Worm (Caenorhabditis elegans) whole organism, L1 larva: Measurements from ENCODE around the gene rle-1.

ENCODE experiments used
- C16A3.4 ChIP-seq: fragments of 150-350 bp; optimal IDR thresholded peaks from 2 replicates; lab custom pipeline; 2014; ENCODE audit warnings: missing biosample characterization, missing genetic modification characterization
- alr-1 ChIP-seq: fragments of 200-800 bp; sonication (Bioruptor generic); optimal IDR thresholded peaks from 2 replicates; lab custom pipeline; 2018; ENCODE audit warnings: borderline replicate concordance, mild to moderate bottlenecking, missing genetic modification characterization, missing compliant biosample characterization
- aly-2 ChIP-seq: fragments of 150-350 bp; optimal IDR thresholded peaks from 2 replicates; lab custom pipeline; 2014; ENCODE audit warnings: missing biosample characterization, missing genetic modification characterization
- ama-1 ChIP-seq: fragments of 150-350 bp; optimal IDR thresholded peaks from 2 replicates; lab custom pipeline; 2014
- blmp-1 ChIP-seq: fragments of 150-350 bp; optimal IDR thresholded peaks from 2 replicates; lab custom pipeline; 2014; ENCODE audit warnings: missing biosample characterization, missing genetic modification characterization
- ces-1 ChIP-seq: fragments of 150-350 bp; optimal IDR thresholded peaks from 2 replicates; lab custom pipeline; 2014; ENCODE audit warnings: missing biosample characterization, missing genetic modification reagents, missing genetic modification characterization
- dsc-1 ChIP-seq: sonication (generic microtip); optimal IDR thresholded peaks from 2 replicates; lab custom pipeline; 2016; ENCODE audit warnings: mild to moderate bottlenecking, missing genetic modification characterization, missing compliant biosample characterization
- efl-3 ChIP-seq: fragments of 200-800 bp; sonication (Bioruptor generic); optimal IDR thresholded peaks from 2 replicates; lab custom pipeline; 2018; ENCODE audit warnings: mild to moderate bottlenecking, missing genetic modification characterization, missing compliant biosample characterization
- egl-13 ChIP-seq: sonication (generic microtip); optimal IDR thresholded peaks from 2 replicates; lab custom pipeline; 2016; ENCODE audit warnings: missing genotype, missing genetic modification reagents, missing genetic modification characterization, missing compliant biosample characterization
- elt-3 ChIP-seq, 6 experiments: fragments of 150-350 bp in 1 of 6; sonication (generic microtip); optimal IDR thresholded peaks; 2 replicates each; lab custom pipeline; 2017 to 2018; ENCODE audit warnings: missing biosample characterization in 6 of 6, missing genetic modification characterization in 6 of 6, inconsistent platforms in 1 of 6
- ets-5 ChIP-seq: fragments of 200-800 bp; sonication (Bioruptor generic); IDR thresholded peaks from 2 replicates; pipeline ENCODE4 v1.3.6; 2022; ENCODE audit warnings: missing genetic modification characterization, missing compliant biosample characterization
- fkh-4 ChIP-seq: sonication (generic microtip); optimal IDR thresholded peaks from 2 replicates; lab custom pipeline; 2016; ENCODE audit warnings: missing compliant biosample characterization, missing genetic modification characterization, borderline replicate concordance
- fos-1 ChIP-seq: fragments of 150-350 bp; optimal IDR thresholded peaks from 2 replicates; lab custom pipeline; 2014; ENCODE audit warnings: missing biosample characterization, missing genetic modification characterization
- grh-1 ChIP-seq: fragments of 200-800 bp; sonication (Bioruptor generic); IDR thresholded peaks from 2 replicates; pipeline ENCODE4 v1.3.6; 2022; ENCODE audit warnings: missing genetic modification reagents, missing genetic modification characterization, missing compliant biosample characterization
- hlh-4 ChIP-seq: sonication (generic microtip); optimal IDR thresholded peaks from 2 replicates; lab custom pipeline; 2016; ENCODE audit warnings: mild to moderate bottlenecking, missing genetic modification characterization, missing compliant biosample characterization
- hpl-2 ChIP-seq: fragments of 150-350 bp; optimal IDR thresholded peaks from 2 replicates; lab custom pipeline; 2014; ENCODE audit warnings: missing biosample characterization, missing genetic modification reagents, missing genetic modification characterization
- irx-1 ChIP-seq: sonication (generic microtip); optimal IDR thresholded peaks from 2 replicates; lab custom pipeline; 2016; ENCODE audit warnings: missing genetic modification characterization, missing compliant biosample characterization
- lin-14 ChIP-seq: fragments of 200-800 bp; sonication (Bioruptor generic); optimal IDR thresholded peaks from 2 replicates; lab custom pipeline; 2018; ENCODE audit warnings: mild to moderate bottlenecking, missing genetic modification characterization, moderate library complexity, missing compliant biosample characterization
- lin-15B ChIP-seq: fragments of 150-350 bp; sonication (generic microtip); optimal IDR thresholded peaks from 3 replicates; lab custom pipeline; 2014; ENCODE audit warnings: missing biosample characterization, missing genetic modification characterization
- lin-39 ChIP-seq: fragments of 150-350 bp; optimal IDR thresholded peaks from 2 replicates; lab custom pipeline; 2014; ENCODE audit warnings: missing biosample characterization, missing genetic modification reagents, missing genetic modification characterization
- lsy-2 ChIP-seq, 2 experiments: fragments of 150-350 bp; optimal IDR thresholded peaks; 2 replicates each; lab custom pipeline; 2014; ENCODE audit warnings: missing biosample characterization in 2 of 2, missing genetic modification characterization in 2 of 2
- mab-9 ChIP-seq: fragments of 200-800 bp; sonication (Bioruptor generic); IDR thresholded peaks from 2 replicates; pipeline ENCODE4 v1.3.6; 2022; ENCODE audit warnings: missing genetic modification reagents, missing genetic modification characterization, missing compliant biosample characterization
- mef-2 ChIP-seq: fragments of 150-350 bp; optimal IDR thresholded peaks from 2 replicates; lab custom pipeline; 2014; ENCODE audit warnings: missing biosample characterization, missing genetic modification characterization
- nhr-19 ChIP-seq: fragments of 200-800 bp; sonication (Bioruptor generic); conservative IDR thresholded peaks from 2 replicates; pipeline ENCODE4 v1.3.6; 2022; ENCODE audit warnings: missing genetic modification characterization, missing compliant biosample characterization
- nhr-28 ChIP-seq: fragments of 150-350 bp; optimal IDR thresholded peaks from 2 replicates; lab custom pipeline; 2014; ENCODE audit warnings: missing biosample characterization, missing genetic modification characterization
- nhr-47 ChIP-seq: sonication (generic microtip); optimal IDR thresholded peaks from 2 replicates; lab custom pipeline; 2016; ENCODE audit warnings: mild to moderate bottlenecking, missing genetic modification characterization, moderate library complexity, missing compliant biosample characterization
- nhr-76 ChIP-seq: sonication (generic microtip); optimal IDR thresholded peaks from 2 replicates; lab custom pipeline; 2017; ENCODE audit warnings: missing biosample characterization, missing genetic modification characterization
- nhr-85 ChIP-seq: sonication (generic microtip); peaks from one replicate; lab custom pipeline; 2016; ENCODE audit warnings: missing genetic modification characterization, inconsistent platforms, missing compliant biosample characterization
- nhr-90 ChIP-seq: sonication (generic microtip); optimal IDR thresholded peaks from 2 replicates; lab custom pipeline; 2016; ENCODE audit warnings: mild to moderate bottlenecking, missing genetic modification characterization, missing compliant biosample characterization; ENCODE audit not compliant: poor library complexity
- pag-3 ChIP-seq: sonication (generic microtip); optimal IDR thresholded peaks from 2 replicates; lab custom pipeline; 2017; ENCODE audit warnings: missing genetic modification characterization, mild to moderate bottlenecking, missing compliant biosample characterization, antibody characterized with exemption, borderline replicate concordance; ENCODE audit not compliant: insufficient read depth
- pqm-1 ChIP-seq: sonication (generic microtip); optimal IDR thresholded peaks from 3 replicates; lab custom pipeline; 2017; ENCODE audit warnings: missing biosample characterization, missing genetic modification characterization
- skn-1 ChIP-seq: fragments of 150-350 bp; optimal IDR thresholded peaks from 2 replicates; lab custom pipeline; 2014; ENCODE audit warnings: missing biosample characterization, missing genetic modification characterization
- snpc-4 ChIP-seq: fragments of 150-350 bp; optimal IDR thresholded peaks from 2 replicates; lab custom pipeline; 2014; ENCODE audit warnings: missing biosample characterization, missing genetic modification characterization
- snu-23 ChIP-seq: sonication (generic microtip); optimal IDR thresholded peaks from 2 replicates; lab custom pipeline; 2016; ENCODE audit warnings: missing genetic modification characterization, missing compliant biosample characterization
- sox-4 ChIP-seq: sonication (generic microtip); optimal IDR thresholded peaks from 2 replicates; lab custom pipeline; 2016; ENCODE audit warnings: missing genetic modification characterization, missing compliant biosample characterization
- sptf-1 ChIP-seq: fragments of 150-350 bp; optimal IDR thresholded peaks from 2 replicates; lab custom pipeline; 2014; ENCODE audit warnings: missing biosample characterization, missing genetic modification characterization
- sup-37 ChIP-seq: fragments of 200-800 bp; sonication (Bioruptor generic); optimal IDR thresholded peaks from 2 replicates; lab custom pipeline; 2018; ENCODE audit warnings: mild to moderate bottlenecking, missing genetic modification characterization, missing compliant biosample characterization
- swsn-7 ChIP-seq: sonication (generic microtip); optimal IDR thresholded peaks from 2 replicates; lab custom pipeline; 2016; ENCODE audit warnings: missing genetic modification characterization, missing compliant biosample characterization
- tbx-2 ChIP-seq: sonication (generic microtip); optimal IDR thresholded peaks from 2 replicates; lab custom pipeline; 2016; ENCODE audit warnings: missing genetic modification characterization, missing compliant biosample characterization
- tlp-1 ChIP-seq: fragments of 150-350 bp; optimal IDR thresholded peaks from 2 replicates; lab custom pipeline; 2014; ENCODE audit warnings: missing biosample characterization, missing genetic modification characterization
- unc-130 ChIP-seq: fragments of 150-350 bp; optimal IDR thresholded peaks from 2 replicates; lab custom pipeline; 2017; ENCODE audit warnings: missing biosample characterization, missing genetic modification characterization, inconsistent platforms
- unc-86 ChIP-seq: sonication (generic microtip); optimal IDR thresholded peaks from 2 replicates; lab custom pipeline; 2016; ENCODE audit warnings: missing genetic modification characterization, missing compliant biosample characterization
- vab-15 ChIP-seq: sonication (generic microtip); optimal IDR thresholded peaks from 2 replicates; lab custom pipeline; 2017; ENCODE audit warnings: missing genotype, mild to moderate bottlenecking, missing genetic modification characterization, missing compliant biosample characterization
- ztf-4 ChIP-seq: fragments of 150-350 bp; optimal IDR thresholded peaks from 2 replicates; lab custom pipeline; 2014; ENCODE audit warnings: missing biosample characterization, missing genetic modification characterization

Gene rle-1

ce11 chrIII:10985559-10986036, 49.6 kb downstream of the rle-1 start, which contains the start of gene col-93:
col-93 (minus strand) TSS chrIII:10985609.
- TF ChIP-seq fkh-4 (no peak), skn-1 (tag; lab: Kevin White, UChicago) (no peak), ama-1 (lab: Kevin White, UChicago) (no peak), pag-3 (tag; lab: Kevin White, UChicago) (peak; percentile 86), nhr-85 (peak; percentile 79), elt-3 (tag; optimal IDR thresholded peaks at IDR 0.05; lab: Kevin White, UChicago) (peak in 1 of 6 experiments; percentile 28)

- TF ChIP-seq nhr-85 (peak; percentile 30), blmp-1 (tag; lab: Kevin White, UChicago) (peak; percentile 57), nhr-47 (tag; lab: Kevin White, UChicago) (peak; percentile 2)
Measured at ce11 chrIII:10986438-10986837, 50.4 kb downstream of the rle-1 start.

- TF ChIP-seq nhr-85 (peak; percentile 63), nhr-47 (tag; lab: Kevin White, UChicago) (no peak), snu-23 (GFP tag; lab: Kevin White, UChicago) (peak; percentile 26), ztf-4 (no peak), nhr-19 (GFP tag; lab: Robert Waterston, UW) (0 out of 2 replicates have a peak, but pooled peaks have one; percentile 5), lin-14 (GFP tag; lab: Kevin White, UChicago) (peak; percentile 51)
Measured at ce11 chrIII:10987561-10988184, 51.6 kb downstream of the rle-1 start, which contains the start of gene col-94. col-94 (minus strand) TSS chrIII:10987873.

- TF ChIP-seq lin-15B (peak; percentile 53), fos-1 (tag; lab: Kevin White, UChicago) (peak; percentile 92), skn-1 (tag; lab: Kevin White, UChicago) (peak; percentile 91), efl-3 (GFP tag; lab: Kevin White, UChicago) (peak; percentile 92), grh-1 (GFP tag; lab: Robert Waterston, UW) (peak; percentile 94), ets-5 (GFP tag; lab: Robert Waterston, UW) (no peak), C16A3.4 (tag; lab: Kevin White, UChicago) (peak; percentile 95), mef-2 (peak; percentile 88), nhr-90 (tag; lab: Kevin White, UChicago) (peak; percentile 98), tlp-1 (tag; lab: Kevin White, UChicago) (no peak), hpl-2 (GFP tag; lab: Kevin White, UChicago) (peak; percentile 91), egl-13 (peak; percentile 98), vab-15 (tag; lab: Kevin White, UChicago) (peak; percentile 86), sox-4 (tag; lab: Kevin White, UChicago) (peak; percentile 96), swsn-7 (tag; lab: Kevin White, UChicago) (peak; percentile 98), lsy-2 (tag; optimal IDR thresholded peaks at IDR 0.05; lab: Kevin White, UChicago) (peak; percentile 94), sptf-1 (tag; lab: Kevin White, UChicago) (no peak), lin-39 (tag; lab: Kevin White, UChicago) (peak; percentile 91), nhr-28 (no peak), unc-130 (tag; lab: Kevin White, UChicago) (peak; percentile 94), aly-2 (tag; lab: Kevin White, UChicago) (peak; percentile 98), hlh-4 (tag; lab: Kevin White, UChicago) (peak; percentile 30), pqm-1 (tag; lab: Kevin White, UChicago) (peak; percentile 1), ama-1 (lab: Kevin White, UChicago) (peak; percentile 76), alr-1 (tag; lab: Kevin White, UChicago) (no peak), elt-3 (tag; optimal IDR thresholded peaks at IDR 0.05; lab: Kevin White, UChicago) (peak in 5 of 6 experiments; percentile 15 to 95 (median 80)), irx-1 (tag; lab: Kevin White, UChicago) (peak; percentile 97), pag-3 (tag; lab: Kevin White, UChicago) (peak; percentile 75), unc-86 (peak; percentile 97), mab-9 (peak; percentile 96), snu-23 (GFP tag; lab: Kevin White, UChicago) (peak; percentile 98), sup-37 (GFP tag; lab: Kevin White, UChicago) (peak; percentile 96), tbx-2 (tag; lab: Kevin White, UChicago) (peak; percentile 96), nhr-47 (tag; lab: Kevin White, UChicago) (peak; percentile 99), dsc-1 (tag; lab: Kevin White, UChicago) (peak; percentile 99), ces-1 (no peak), snpc-4 (tag; lab: Kevin White, UChicago) (peak; percentile 100), nhr-76 (peak; percentile 86)
Measured at ce11 chrIII:10989491-10990032, 53.5 kb downstream of the rle-1 start.
